Fruit fly (Drosophila melanogaster): Measurements from ENCODE around the gene bard.

- TF ChIP-seq woc (GFP tag; optimal IDR thresholded peaks at IDR 0.05) (no peak), h (GFP tag; optimal IDR thresholded peaks at IDR 0.05) (no peak), psq (GFP tag; optimal IDR thresholded peaks at IDR 0.05) (no peak)
These were observed 23.5 kb downstream of the bard start for dm6 chr3R:18104261-18104792.

All from whole organism, wandering third instar larva.